Fruit fly (Drosophila melanogaster) S2 (cell line): ENCODE data around the gene CG2972.

ENCODE experiments used
- CG8478 ChIP-seq: fragments of >200 bp; optimal IDR thresholded peaks from 2 replicates; lab custom pipeline; 2018
- CTCF ChIP-seq, 2 experiments: fragments of >200 bp; optimal IDR thresholded peaks; 2 replicates each; lab custom pipeline; 2018

- TF ChIP-seq CG8478 (lab: Kevin White, UChicago) = no peak
- TF ChIP-seq CTCF (optimal IDR thresholded peaks at IDR 0.05; lab: Kevin White, UChicago) = no peak
Observed at dm6 chrX:10127204-10127603, 44.2 kb downstream of the CG2972 start.
